Worm (Caenorhabditis elegans) whole organism, young adult: ENCODE results near the gene dsl-3.

Experiments
- F37B4.10 ChIP-seq: fragments of 200-800 bp; sonication (Bioruptor generic); IDR thresholded peaks from 2 replicates; pipeline ENCODE4 v1.3.6; 2022; ENCODE audit warnings: missing genetic modification characterization, missing compliant biosample characterization
- F57C9.4 ChIP-seq: sonication (generic microtip); optimal IDR thresholded peaks from 2 replicates; lab custom pipeline; 2017; ENCODE audit warnings: mild to moderate bottlenecking, missing genetic modification characterization, missing compliant biosample characterization
- ama-1 ChIP-seq, 3 experiments: fragments of 150-350 bp in 1 of 3; sonication (generic microtip) in 2 of 3; optimal IDR thresholded peaks; 2 replicates each; lab custom pipeline; 2014 to 2018; ENCODE audit warnings: missing biosample characterization in 2 of 3, missing genetic modification characterization in 2 of 3, missing genetic modification reagents in 2 of 3
- attf-5 ChIP-seq: fragments of 200-800 bp; sonication (Bioruptor generic); optimal IDR thresholded peaks from 2 replicates; lab custom pipeline; 2018; ENCODE audit warnings: mild to moderate bottlenecking, missing genetic modification characterization, missing compliant biosample characterization
- ceh-91 ChIP-seq: fragments of 200-800 bp; sonication (Bioruptor generic); IDR thresholded peaks from 2 replicates; pipeline ENCODE4 v1.3.6; 2022; ENCODE audit warnings: missing genetic modification reagents, missing genetic modification characterization, missing compliant biosample characterization
- dpff-1 ChIP-seq: sonication (generic microtip); optimal IDR thresholded peaks from 2 replicates; lab custom pipeline; 2017; ENCODE audit warnings: mild to moderate bottlenecking, missing genetic modification characterization, missing compliant biosample characterization
- lin-35 ChIP-seq, 3 experiments: fragments of 150-350 bp in 2 of 3; sonication (generic microtip) in 1 of 3; optimal IDR thresholded peaks; 2 replicates each; lab custom pipeline; 2014 to 2018; ENCODE audit warnings: missing biosample characterization in 3 of 3, missing genetic modification characterization in 3 of 3, missing genetic modification reagents in 3 of 3
- mel-28 ChIP-seq: sonication (generic microtip); optimal IDR thresholded peaks from 2 replicates; lab custom pipeline; 2016; ENCODE audit warnings: borderline replicate concordance, mild to moderate bottlenecking, missing genetic modification characterization, missing compliant biosample characterization
- repo-1 ChIP-seq: sonication (generic microtip); optimal IDR thresholded peaks from 2 replicates; lab custom pipeline; 2017; ENCODE audit warnings: mild to moderate bottlenecking, missing genetic modification characterization, missing compliant biosample characterization
- sea-2 ChIP-seq: fragments of 200-800 bp; sonication (Bioruptor generic); IDR thresholded peaks from 2 replicates; pipeline ENCODE4 v1.3.6; 2022; ENCODE audit warnings: missing genetic modification characterization, missing compliant biosample characterization
- snpc-4 ChIP-seq, 5 experiments: fragments of 150-350 bp in 1 of 5; sonication (generic microtip) in 4 of 5; optimal IDR thresholded peaks; 2 replicates each; lab custom pipeline; 2014 to 2018; ENCODE audit warnings: missing genetic modification characterization in 5 of 5, missing biosample characterization in 3 of 5, antibody characterized with exemption in 2 of 5, mild to moderate bottlenecking in 2 of 5, missing compliant biosample characterization in 2 of 5, missing genotype in 2 of 5, moderate library complexity in 2 of 5, missing genetic modification reagents in 1 of 5
- tlf-1 ChIP-seq: fragments of 200-800 bp; sonication (Bioruptor generic); optimal IDR thresholded peaks from 2 replicates; lab custom pipeline; 2018; ENCODE audit warnings: mild to moderate bottlenecking, missing genetic modification characterization, missing compliant biosample characterization
- ztf-3 ChIP-seq: fragments of 200-800 bp; sonication (Bioruptor generic); optimal IDR thresholded peaks from 2 replicates; lab custom pipeline; 2018; ENCODE audit warnings: mild to moderate bottlenecking, missing genetic modification characterization, missing compliant biosample characterization

DNA sequence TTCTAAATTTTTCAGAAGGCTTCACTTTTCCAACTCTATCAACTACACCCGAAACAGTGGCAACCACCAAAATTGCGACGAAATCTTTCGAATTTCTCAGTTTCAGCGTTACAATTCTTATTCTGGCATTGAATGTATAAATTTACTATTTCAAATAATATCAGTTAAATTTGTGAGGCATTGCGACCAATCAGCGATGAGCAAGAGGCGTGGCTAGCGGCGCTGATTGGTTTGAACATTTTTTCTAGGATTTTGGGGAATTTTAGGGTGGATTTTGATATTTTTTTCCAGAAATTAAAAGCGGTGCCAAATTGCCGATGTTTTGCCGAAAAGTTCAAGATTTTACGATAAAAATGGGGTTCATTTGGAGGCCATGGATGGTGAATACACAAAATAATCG is 42.5 kb upstream of the dsl-3 start:
- TF ChIP-seq attf-5 (GFP tag; lab: Kevin White, UChicago): no peak
- TF ChIP-seq ama-1 (optimal IDR thresholded peaks at IDR 0.05; lab: Kevin White, UChicago): no peak
- TF ChIP-seq ama-1 (GFP tag; optimal IDR thresholded peaks at IDR 0.05; lab: Kevin White, UChicago): no peak
- TF ChIP-seq ceh-91: no peak
- TF ChIP-seq sea-2 (GFP tag; lab: Robert Waterston, UW): no peak
- no peak for TF ChIP-seq tlf-1 (GFP tag; lab: Kevin White, UChicago)
- no peak for TF ChIP-seq snpc-4 (GFP tag; optimal IDR thresholded peaks at IDR 0.05; lab: Kevin White, UChicago)
- TF ChIP-seq snpc-4 (tag; optimal IDR thresholded peaks at IDR 0.05; lab: Kevin White, UChicago): no peak
- no peak for TF ChIP-seq lin-35 (GFP tag; optimal IDR thresholded peaks at IDR 0.05; lab: Kevin White, UChicago)
- no peak for TF ChIP-seq ztf-3
- no peak for TF ChIP-seq F37B4.10 (GFP tag; lab: Robert Waterston, UW)
- TF ChIP-seq mel-28 (tag; lab: Kevin White, UChicago): no peak
- no peak for TF ChIP-seq F57C9.4 (tag; lab: Kevin White, UChicago)
- no peak for TF ChIP-seq repo-1 (tag; lab: Kevin White, UChicago)
- TF ChIP-seq dpff-1: no peak
